Fruit fly (Drosophila melanogaster): Measurements from ENCODE around the gene CG17919.
A peak's percentile ranks its signal among the peaks of the same experiment; 100 is the strongest.

Gene CG17919

dm6 chr3R:6368100-6368499 lies 24.3 kb downstream of the CG17919 start, which contains the start of gene CG42724 (continued):
- TF ChIP-seq E2f2 (GFP tag; IDR thresholded peaks at IDR 0.05) (peak; percentile 29; the same call in 1 of the 2 replicates), Eip74EF (GFP tag; optimal IDR thresholded peaks at IDR 0.05) (no peak), YL-1 (GFP tag; optimal IDR thresholded peaks at IDR 0.05) (peak; percentile 64), CG2199 (GFP tag; IDR thresholded peaks at IDR 0.05) (0 out of 3 replicates have a peak, but pooled peaks have one; percentile 55), Nf-YA (GFP tag; IDR thresholded peaks at IDR 0.05) (no peak), CG10979 (tag; optimal IDR thresholded peaks at IDR 0.05) (no peak), H15 (GFP tag; IDR thresholded peaks at IDR 0.05) (peak; percentile 44; the same call in 1 of the 3 replicates), luna (GFP tag; optimal IDR thresholded peaks at IDR 0.05) (peak; percentile 72), eyg (GFP tag; optimal IDR thresholded peaks at IDR 0.05) (peak; percentile 30), CG15269 (tag; optimal IDR thresholded peaks at IDR 0.05) (no peak), CG3838 (GFP tag; optimal IDR thresholded peaks at IDR 0.05) (no peak), CG34422 (GFP tag; IDR thresholded peaks at IDR 0.05) (peak; percentile 44; the same call in 1 of the 3 replicates), Hsf (GFP tag; optimal IDR thresholded peaks at IDR 0.05) (peak; percentile 63), CG8089 (GFP tag; optimal IDR thresholded peaks at IDR 0.05) (peak; percentile 46), ken (GFP tag; IDR thresholded peaks at IDR 0.05) (peak; percentile 63; the same call in 2 of the 3 replicates), CG31224 (GFP tag; IDR thresholded peaks at IDR 0.05) (0 out of 2 replicates have a peak, but pooled peaks have one; percentile 30), CG13287 (GFP tag; IDR thresholded peaks at IDR 0.05; ENCODE audit: partially characterized antibody) (peak; percentile 8; the same call in 1 of the 2 replicates), NFAT (GFP tag; IDR thresholded peaks at IDR 0.05) (peak; percentile 57; the same call in 1 of the 2 replicates), peb (GFP tag; IDR thresholded peaks at IDR 0.05) (0 out of 2 replicates have a peak, but pooled peaks have one; percentile 8), CG2712 (tag; optimal IDR thresholded peaks at IDR 0.05) (no peak), kni (GFP tag; optimal IDR thresholded peaks at IDR 0.05) (no peak), ase (GFP tag; IDR thresholded peaks at IDR 0.05) (0 out of 3 replicates have a peak, but pooled peaks have one; percentile 38), Asciz (GFP tag; optimal IDR thresholded peaks at IDR 0.05) (no peak), sr (GFP tag; IDR thresholded peaks at IDR 0.05) (no peak), CG14050 (GFP tag; IDR thresholded peaks at IDR 0.05) (peak; percentile 55; the same call in 1 of the 3 replicates), lov (optimal IDR thresholded peaks at IDR 0.05) (no peak), lov (GFP tag; IDR thresholded peaks at IDR 0.05) (0 out of 3 replicates have a peak, but pooled peaks have one; percentile 32), CG8924 (tag; optimal IDR thresholded peaks at IDR 0.05) (no peak), Blimp-1 (GFP tag; optimal IDR thresholded peaks at IDR 0.05) (no peak), CG7987 (GFP tag; optimal IDR thresholded peaks at IDR 0.05) (no peak), gcm2 (GFP tag; optimal IDR thresholded peaks at IDR 0.05) (peak; percentile 32), Bteb2 (GFP tag; optimal IDR thresholded peaks at IDR 0.05) (peak; percentile 68), Dad (GFP tag; optimal IDR thresholded peaks at IDR 0.05) (peak; percentile 55), stwl (tag; optimal IDR thresholded peaks at IDR 0.05) (peak; percentile 57), CG30020 (tag; optimal IDR thresholded peaks at IDR 0.05) (peak; percentile 44), amos (GFP tag; IDR thresholded peaks at IDR 0.05; ENCODE audit: partially characterized antibody) (peak; percentile 48; the same call in 1 of the 2 replicates), tx (GFP tag; optimal IDR thresholded peaks at IDR 0.05) (peak; percentile 62), gsb-n (tag; optimal IDR thresholded peaks at IDR 0.05) (peak; percentile 6), lola (GFP tag; optimal IDR thresholded peaks at IDR 0.05) (no peak), HLH3B (GFP tag; IDR thresholded peaks at IDR 0.05) (peak; percentile 50), sqz (GFP tag; optimal IDR thresholded peaks at IDR 0.05) (no peak), sens-2 (GFP tag; IDR thresholded peaks at IDR 0.05) (no peak), CG8388 (GFP tag; optimal IDR thresholded peaks at IDR 0.05) (no peak), CG10267 (tag; optimal IDR thresholded peaks at IDR 0.05) (peak; percentile 35), Dek (tag; optimal IDR thresholded peaks at IDR 0.05) (no peak), so (GFP tag; IDR thresholded peaks at IDR 0.05) (no peak), mam (GFP tag; optimal IDR thresholded peaks at IDR 0.05) (peak; percentile 89), gro (GFP tag; optimal IDR thresholded peaks at IDR 0.05) (peak; percentile 80), Hr3 (GFP tag; optimal IDR thresholded peaks at IDR 0.05) (peak; percentile 47), pb (GFP tag; optimal IDR thresholded peaks at IDR 0.05) (peak; percentile 9)

All from whole organism, embryonic.